Fruit fly (Drosophila melanogaster) whole organism, embryonic: ENCODE measurements around the gene Mo25.

Experiments used
- Abd-B ChIP-seq: fragments of 200-800 bp; sonication (Bioruptor generic); optimal IDR thresholded peaks from 2 replicates; lab custom pipeline; 2018; ENCODE audit warnings: missing biosample characterization, mild to moderate bottlenecking, missing genetic modification characterization, moderate library complexity
- Adf1 ChIP-seq: fragments of 200-800 bp; sonication (Bioruptor generic); IDR thresholded peaks from 2 replicates; pipeline ENCODE4 v1.3.6; 2022; ENCODE audit warnings: missing biosample characterization, missing genetic modification characterization
- Atf-2 ChIP-seq: fragments of 200-800 bp; sonication (Bioruptor generic); optimal IDR thresholded peaks from 2 replicates; lab custom pipeline; 2016; ENCODE audit warnings: missing biosample characterization, missing genetic modification characterization
- BtbVII ChIP-seq: fragments of 200-800 bp; sonication (Bioruptor generic); optimal IDR thresholded peaks from 3 replicates; lab custom pipeline; 2017; ENCODE audit warnings: missing biosample characterization, mild to moderate bottlenecking, missing genetic modification characterization
- CG11504 ChIP-seq: fragments of 200-800 bp; sonication (Bioruptor generic); optimal IDR thresholded peaks from 3 replicates; lab custom pipeline; 2019; ENCODE audit warnings: missing biosample characterization, mild to moderate bottlenecking, missing genetic modification characterization, moderate library complexity
- CG1233 ChIP-seq: fragments of 200-800 bp; sonication (Bioruptor generic); optimal IDR thresholded peaks from 4 replicates; lab custom pipeline; 2018; ENCODE audit warnings: missing biosample characterization, mild to moderate bottlenecking, missing genetic modification characterization
- CG12391 ChIP-seq: fragments of 200-800 bp; sonication (Bioruptor generic); optimal IDR thresholded peaks from 3 replicates; lab custom pipeline; 2018; ENCODE audit warnings: missing biosample characterization, mild to moderate bottlenecking, missing genetic modification characterization, moderate library complexity
- CG13123 ChIP-seq: fragments of 200-800 bp; sonication (Bioruptor generic); optimal IDR thresholded peaks from 2 replicates; lab custom pipeline; 2016; ENCODE audit warnings: missing biosample characterization, missing genetic modification characterization
- CG13424 ChIP-seq: fragments of 200-800 bp; sonication (Bioruptor generic); optimal IDR thresholded peaks from 2 replicates; lab custom pipeline; 2019; ENCODE audit warnings: missing biosample characterization, mild to moderate bottlenecking, missing genetic modification characterization, moderate library complexity
- CG14441 ChIP-seq: fragments of 200-800 bp; sonication (Bioruptor generic); IDR thresholded peaks from 2 replicates; pipeline ENCODE4 v1.3.6; 2022; ENCODE audit warnings: missing biosample characterization, missing genetic modification characterization
- CG14667 ChIP-seq: fragments of 200-800 bp; sonication (Bioruptor generic); IDR thresholded peaks from 2 replicates; pipeline ENCODE4 v1.3.6; 2022; ENCODE audit warnings: missing biosample characterization, missing genetic modification characterization
- CG15514 ChIP-seq: fragments of 200-800 bp; sonication (Bioruptor generic); optimal IDR thresholded peaks from 3 replicates; lab custom pipeline; 2017; ENCODE audit warnings: missing biosample characterization, missing genetic modification characterization, mild to moderate bottlenecking, moderate library complexity, missing genetic modification reagents
- CG16813 ChIP-seq: fragments of 200-800 bp; sonication (Bioruptor generic); IDR thresholded peaks from 3 replicates; pipeline ENCODE4 v1.3.6; 2022; ENCODE audit warnings: missing biosample characterization, missing genetic modification characterization; ENCODE audit not compliant: partially characterized antibody
- CG17328 ChIP-seq: fragments of 200-800 bp; sonication (Bioruptor generic); IDR thresholded peaks from 2 replicates; pipeline ENCODE4 v1.3.6; 2022; ENCODE audit warnings: missing biosample characterization, missing genetic modification characterization
- CG31388 ChIP-seq: fragments of 200-800 bp; sonication (Bioruptor generic); optimal IDR thresholded peaks from 2 replicates; lab custom pipeline; 2016; ENCODE audit warnings: missing biosample characterization, missing genetic modification characterization
- CG32532 ChIP-seq: fragments of 200-800 bp; sonication (Bioruptor generic); IDR thresholded peaks from 2 replicates; pipeline ENCODE4 v1.3.6; 2022; ENCODE audit warnings: missing biosample characterization, missing genetic modification characterization
- CG3407 ChIP-seq: fragments of 200-800 bp; sonication (Bioruptor generic); optimal IDR thresholded peaks from 2 replicates; lab custom pipeline; 2018; ENCODE audit warnings: missing biosample characterization, mild to moderate bottlenecking, missing genetic modification characterization
- CG6654 ChIP-seq: fragments of 200-800 bp; sonication (Bioruptor generic); optimal IDR thresholded peaks from 2 replicates; lab custom pipeline; 2017; ENCODE audit warnings: missing biosample characterization, mild to moderate bottlenecking, missing genetic modification characterization
- CG6689 ChIP-seq: fragments of 200-800 bp; sonication (Bioruptor generic); IDR thresholded peaks from 2 replicates; pipeline ENCODE4 v1.3.6; 2022; ENCODE audit warnings: missing biosample characterization, missing genetic modification characterization
- CG6791 ChIP-seq: fragments of 200-800 bp; sonication (Bioruptor generic); IDR thresholded peaks from 3 replicates; pipeline ENCODE4 v1.3.6; 2022; ENCODE audit warnings: missing biosample characterization, missing genetic modification characterization; ENCODE audit not compliant: partially characterized antibody
- Deaf1 ChIP-seq: fragments of 200-800 bp; optimal IDR thresholded peaks from 3 replicates; lab custom pipeline; 2019; ENCODE audit warnings: missing biosample characterization, mild to moderate bottlenecking, missing genetic modification characterization, moderate library complexity
- Doc2 ChIP-seq: fragments of 200-800 bp; sonication (Bioruptor generic); IDR thresholded peaks from 2 replicates; pipeline ENCODE4 v1.3.6; 2022; ENCODE audit warnings: missing biosample characterization, missing genetic modification characterization
- E2f1 ChIP-seq: fragments of 200-800 bp; sonication (Bioruptor generic); IDR thresholded peaks from 2 replicates; pipeline ENCODE4 v1.3.6; 2022; ENCODE audit warnings: missing biosample characterization, missing genetic modification characterization
- Elba2 ChIP-seq: fragments of 200-800 bp; sonication (Bioruptor generic); optimal IDR thresholded peaks from 3 replicates; lab custom pipeline; 2016; ENCODE audit warnings: missing biosample characterization, missing genetic modification characterization
- Ets97D ChIP-seq: fragments of 200-800 bp; sonication (Bioruptor generic); optimal IDR thresholded peaks from 3 replicates; lab custom pipeline; 2016; ENCODE audit warnings: missing biosample characterization, missing genetic modification characterization
- Jarid2 ChIP-seq: fragments of 200-800 bp; sonication (Bioruptor generic); optimal IDR thresholded peaks from 3 replicates; lab custom pipeline; 2017; ENCODE audit warnings: mild to moderate bottlenecking, missing biosample characterization, missing genetic modification reagents, missing genetic modification characterization
- Mad ChIP-seq: fragments of 200-800 bp; sonication (Bioruptor generic); optimal IDR thresholded peaks from 2 replicates; lab custom pipeline; 2016; ENCODE audit warnings: missing biosample characterization, missing genetic modification characterization
- Myb ChIP-seq: fragments of 200-800 bp; sonication (Bioruptor generic); optimal IDR thresholded peaks from 2 replicates; lab custom pipeline; 2016; ENCODE audit warnings: missing biosample characterization, missing genetic modification characterization
- Nf-YA ChIP-seq: fragments of 200-800 bp; sonication (Bioruptor generic); IDR thresholded peaks from 2 replicates; pipeline ENCODE4 v1.3.6; 2022; ENCODE audit warnings: missing biosample characterization, missing genetic modification characterization
- Optix ChIP-seq: fragments of 200-800 bp; sonication (Bioruptor generic); IDR thresholded peaks from 3 replicates; pipeline ENCODE4 v1.3.6; 2022; ENCODE audit warnings: missing biosample characterization, missing genetic modification characterization
- Trl ChIP-seq, 3 experiments: fragments of >200 bp in 2 of 3; fragments of 200-800 bp in 1 of 3; sonication (Bioruptor generic) in 1 of 3; optimal IDR thresholded peaks; 2 replicates in 1 of 3; 3 replicates in 2 of 3; lab custom pipeline; 2016 to 2017; ENCODE audit warnings: missing biosample characterization in 1 of 3, missing genetic modification characterization in 1 of 3
- aop ChIP-seq: fragments of 200-800 bp; sonication (Bioruptor generic); IDR thresholded peaks from 2 replicates; pipeline ENCODE4 v1.3.6; 2022; ENCODE audit warnings: missing biosample characterization, missing genetic modification characterization
- bbx ChIP-seq: fragments of 200-800 bp; sonication (Bioruptor generic); IDR thresholded peaks from 2 replicates; pipeline ENCODE4 v1.3.6; 2022; ENCODE audit warnings: missing biosample characterization, missing genetic modification characterization; ENCODE audit not compliant: partially characterized antibody
- bowl ChIP-seq: fragments of 200-800 bp; sonication (Bioruptor generic); IDR thresholded peaks from 2 replicates; pipeline ENCODE4 v1.3.6; 2022; ENCODE audit warnings: missing biosample characterization, missing genetic modification characterization
- cas ChIP-seq: fragments of 200-800 bp; sonication (Bioruptor generic); IDR thresholded peaks from 2 replicates; pipeline ENCODE4 v1.3.6; 2022; ENCODE audit warnings: missing biosample characterization, missing genetic modification characterization
- dmrt11E ChIP-seq: fragments of 200-800 bp; sonication (Bioruptor generic); optimal IDR thresholded peaks from 3 replicates; lab custom pipeline; 2018; ENCODE audit warnings: missing biosample characterization, mild to moderate bottlenecking, missing genetic modification characterization, moderate library complexity
- fd96Cb ChIP-seq: fragments of 200-800 bp; sonication (Bioruptor generic); optimal IDR thresholded peaks from 2 replicates; lab custom pipeline; 2018; ENCODE audit warnings: missing biosample characterization, mild to moderate bottlenecking, missing genetic modification characterization, moderate library complexity
- hkb ChIP-seq, 2 experiments: fragments of 200-800 bp in 1 of 2; fragments of >200 bp in 1 of 2; sonication (Bioruptor generic) in 1 of 2; IDR thresholded peaks in 1 of 2; optimal IDR thresholded peaks in 1 of 2; 2 replicates each; pipeline versions ENCODE4 v1.3.6 to Lab custom; 2017 to 2022; ENCODE audit warnings: missing biosample characterization in 1 of 2, missing genetic modification characterization in 1 of 2
- insv ChIP-seq, 2 experiments: fragments of 200-800 bp; sonication (Bioruptor generic); optimal IDR thresholded peaks; 3 replicates each; lab custom pipeline; 2016 to 2018; ENCODE audit warnings: missing biosample characterization in 2 of 2, missing genetic modification characterization in 2 of 2
- nerfin-2 ChIP-seq: fragments of 200-800 bp; sonication (Bioruptor generic); IDR thresholded peaks from 2 replicates; pipeline ENCODE4 v1.3.6; 2022; ENCODE audit warnings: missing biosample characterization, missing genetic modification characterization; ENCODE audit not compliant: partially characterized antibody
- odd ChIP-seq: fragments of 200-800 bp; sonication (Bioruptor generic); optimal IDR thresholded peaks from 2 replicates; lab custom pipeline; 2017; ENCODE audit warnings: missing biosample characterization, mild to moderate bottlenecking, missing genetic modification characterization
- sd ChIP-seq: fragments of 200-800 bp; sonication (Bioruptor generic); optimal IDR thresholded peaks from 3 replicates; lab custom pipeline; 2018; ENCODE audit warnings: missing biosample characterization, mild to moderate bottlenecking, missing genetic modification characterization, moderate library complexity
- sens-2 ChIP-seq: fragments of 200-800 bp; sonication (Bioruptor generic); IDR thresholded peaks from 2 replicates; pipeline ENCODE4 v1.3.6; 2022; ENCODE audit warnings: missing biosample characterization, missing genetic modification characterization
- zf30C ChIP-seq: fragments of 200-800 bp; sonication (Bioruptor generic); optimal IDR thresholded peaks from 3 replicates; lab custom pipeline; 2018; ENCODE audit warnings: missing biosample characterization, mild to moderate bottlenecking, missing genetic modification characterization

The Mo25 gene

dm6 chr3L:16657014-16657413 lies 41.7 kb upstream of the Mo25 start (continued):
- TF ChIP-seq sd (tag; lab: Kevin White, UChicago) (peak; percentile 15), hkb (optimal IDR thresholded peaks at IDR 0.05; lab: Kevin White, UChicago) (no peak), hkb (GFP tag; IDR thresholded peaks at IDR 0.05; lab: Robert Waterston, UW) (0 out of 2 replicates have a peak, but pooled peaks have one; percentile 10), CG6654 (GFP tag; lab: Kevin White, UChicago) (no peak), CG16813 (no peak), Trl (optimal IDR thresholded peaks at IDR 0.05; lab: Kevin White, UChicago) (no peak), Trl (GFP tag; optimal IDR thresholded peaks at IDR 0.05; lab: Kevin White, UChicago) (no peak), BtbVII (GFP tag; lab: Kevin White, UChicago) (peak; percentile 41), Nf-YA (GFP tag; lab: Robert Waterston, UW) (no peak), CG17328 (GFP tag; lab: Robert Waterston, UW) (no peak), odd (GFP tag; lab: Kevin White, UChicago) (peak; percentile 18), Ets97D (no peak), CG32532 (no peak), CG15514 (GFP tag; lab: Kevin White, UChicago) (peak; percentile 28), CG13123 (GFP tag; lab: Kevin White, UChicago) (no peak), Elba2 (GFP tag; lab: Kevin White, UChicago) (no peak), CG31388 (GFP tag; lab: Kevin White, UChicago) (no peak), CG3407 (GFP tag; lab: Kevin White, UChicago) (no peak), Adf1 (GFP tag; lab: Robert Waterston, UW) (no peak), sens-2 (no peak), aop (GFP tag; lab: Robert Waterston, UW) (no peak), CG6689 (GFP tag; lab: Robert Waterston, UW) (peak; percentile 49; the same call in 1 of the 2 replicates), CG14667 (GFP tag; lab: Robert Waterston, UW) (no peak), nerfin-2 (GFP tag; lab: Robert Waterston, UW) (no peak), dmrt11E (tag; lab: Kevin White, UChicago) (no peak), Optix (GFP tag; lab: Robert Waterston, UW) (no peak), bbx (GFP tag; lab: Robert Waterston, UW) (no peak), zf30C (GFP tag; lab: Kevin White, UChicago) (no peak), Jarid2 (GFP tag; lab: Kevin White, UChicago) (no peak), Abd-B (peak; percentile 16), CG14441 (GFP tag; lab: Robert Waterston, UW) (no peak), Deaf1 (tag; lab: Kevin White, UChicago) (peak; percentile 11), Mad (GFP tag; lab: Kevin White, UChicago) (no peak), CG11504 (tag; lab: Kevin White, UChicago) (peak; percentile 69), CG13424 (tag; lab: Kevin White, UChicago) (peak; percentile 23), fd96Cb (tag; lab: Kevin White, UChicago) (peak; percentile 32), CG12391 (peak; percentile 48), CG1233 (GFP tag; lab: Kevin White, UChicago) (peak; percentile 34), Myb (GFP tag; lab: Kevin White, UChicago) (no peak), Doc2 (no peak), E2f1 (GFP tag; lab: Robert Waterston, UW) (0 out of 2 replicates have a peak, but pooled peaks have one; percentile 9), cas (GFP tag; lab: Robert Waterston, UW) (no peak), Atf-2 (GFP tag; lab: Kevin White, UChicago) (no peak), CG6791 (GFP tag; lab: Robert Waterston, UW) (no peak), insv (GFP tag; optimal IDR thresholded peaks at IDR 0.05; lab: Kevin White, UChicago) (no peak), bowl (GFP tag; lab: Robert Waterston, UW) (no peak)
- TF ChIP-seq, all 482 proteins: peak for 104
